Worm (Caenorhabditis elegans): ENCODE results near the gene T25B9.9.

ce11 chrIV:10737011-10737553 lies 32.4 kb upstream of the T25B9.9 start, which contains the start of gene grl-21:
- no peak for TF ChIP-seq dmd-4 (tag; optimal IDR thresholded peaks at IDR 0.05)
- TF ChIP-seq egl-27 (tag; optimal IDR thresholded peaks at IDR 0.05) = no peak
- TF ChIP-seq nhr-237 (tag; optimal IDR thresholded peaks at IDR 0.05) = no peak
- TF ChIP-seq nhr-11 (tag; optimal IDR thresholded peaks at IDR 0.05) = no peak
- no peak for TF ChIP-seq Y55F3AM.14 (GFP tag; optimal IDR thresholded peaks at IDR 0.05)
- TF ChIP-seq nhr-23 (tag; optimal IDR thresholded peaks at IDR 0.05) = no peak
- no peak for TF ChIP-seq elt-3 (tag; optimal IDR thresholded peaks at IDR 0.05)
- TF ChIP-seq F13H6.1 (tag; optimal IDR thresholded peaks at IDR 0.05) = no peak
- TF ChIP-seq snpc-4 (tag; optimal IDR thresholded peaks at IDR 0.05) = no peak
- no peak for TF ChIP-seq zag-1 (tag; optimal IDR thresholded peaks at IDR 0.05)
- TF ChIP-seq nhr-25 (tag; optimal IDR thresholded peaks at IDR 0.05) = peak; percentile 76
- TF ChIP-seq ceh-82 (tag; optimal IDR thresholded peaks at IDR 0.05) = no peak
